Fruit fly (Drosophila melanogaster) whole organism, adult: ENCODE data around the gene CtsF.

Experiments used
- CG11617 ChIP-seq: fragments of 200-800 bp; sonication (Bioruptor generic); optimal IDR thresholded peaks from 2 replicates; lab custom pipeline; 2017; ENCODE audit warnings: mild to moderate bottlenecking, missing biosample characterization, missing genetic modification reagents, missing genetic modification characterization
- CG12768 ChIP-seq: fragments of 200-800 bp; sonication (Bioruptor generic); optimal IDR thresholded peaks from 2 replicates; lab custom pipeline; 2017; ENCODE audit warnings: missing biosample characterization, missing genetic modification characterization, mild to moderate bottlenecking, moderate library complexity, missing genetic modification reagents
- CG14711 ChIP-seq: fragments of 200-800 bp; sonication (Bioruptor generic); optimal IDR thresholded peaks from 2 replicates; lab custom pipeline; 2018; ENCODE audit warnings: missing biosample characterization, mild to moderate bottlenecking, missing genetic modification characterization, moderate library complexity
- CG1620 ChIP-seq: fragments of 200-800 bp; sonication (Bioruptor generic); optimal IDR thresholded peaks from 2 replicates; lab custom pipeline; 2016; ENCODE audit warnings: missing biosample characterization, missing genetic modification characterization
- CG33017 ChIP-seq: fragments of 200-800 bp; sonication (Bioruptor generic); optimal IDR thresholded peaks from 2 replicates; lab custom pipeline; 2018; ENCODE audit warnings: missing biosample characterization, mild to moderate bottlenecking, missing genetic modification characterization, moderate library complexity
- CG5204 ChIP-seq: fragments of 200-800 bp; sonication (Bioruptor generic); optimal IDR thresholded peaks from 2 replicates; lab custom pipeline; 2016; ENCODE audit warnings: missing biosample characterization, missing genetic modification characterization
- CG7045 ChIP-seq: fragments of 200-800 bp; sonication (Bioruptor generic); optimal IDR thresholded peaks from 2 replicates; lab custom pipeline; 2017; ENCODE audit warnings: missing biosample characterization, mild to moderate bottlenecking, missing genetic modification characterization
- CG7101 ChIP-seq: fragments of 200-800 bp; sonication (Bioruptor generic); optimal IDR thresholded peaks from 2 replicates; lab custom pipeline; 2018; ENCODE audit warnings: missing biosample characterization, mild to moderate bottlenecking, missing genetic modification characterization, moderate library complexity
- Clk ChIP-seq: fragments of 200-800 bp; sonication (Bioruptor generic); optimal IDR thresholded peaks from 2 replicates; lab custom pipeline; 2017; ENCODE audit warnings: missing biosample characterization, missing genetic modification characterization
- Crg-1 ChIP-seq: fragments of 200-800 bp; sonication (Bioruptor generic); optimal IDR thresholded peaks from 2 replicates; lab custom pipeline; 2016; ENCODE audit warnings: missing biosample characterization, missing genetic modification characterization
- Hr96 ChIP-seq: fragments of 200-800 bp; sonication (Bioruptor generic); optimal IDR thresholded peaks from 2 replicates; lab custom pipeline; 2016; ENCODE audit warnings: missing biosample characterization, missing genetic modification characterization
- Mnt ChIP-seq: fragments of 200-800 bp; sonication (Bioruptor generic); optimal IDR thresholded peaks from 2 replicates; lab custom pipeline; 2016; ENCODE audit warnings: missing biosample characterization, mild to moderate bottlenecking, missing genetic modification characterization
- bab1 ChIP-seq: fragments of 200-800 bp; sonication (Bioruptor generic); optimal IDR thresholded peaks from 3 replicates; lab custom pipeline; 2019; ENCODE audit warnings: missing biosample characterization, mild to moderate bottlenecking, missing genetic modification characterization, moderate library complexity
- cic ChIP-seq: fragments of 200-800 bp; sonication (Bioruptor generic); optimal IDR thresholded peaks from 2 replicates; lab custom pipeline; 2017; ENCODE audit warnings: missing biosample characterization, mild to moderate bottlenecking, missing genetic modification characterization, moderate library complexity
- cnc ChIP-seq, 2 experiments: fragments of >200 bp; optimal IDR thresholded peaks; 2 replicates each; lab custom pipeline; 2017
- kay ChIP-seq: fragments of 200-800 bp; sonication (Bioruptor generic); peaks from one replicate; lab custom pipeline; 2016; ENCODE audit warnings: missing biosample characterization, missing genetic modification characterization, borderline replicate concordance
- ovo ChIP-seq: fragments of 200-800 bp; sonication (Bioruptor generic); optimal IDR thresholded peaks from 2 replicates; lab custom pipeline; 2016; ENCODE audit warnings: missing biosample characterization, missing genetic modification characterization
- pad ChIP-seq: fragments of 200-800 bp; sonication (Bioruptor generic); optimal IDR thresholded peaks from 3 replicates; lab custom pipeline; 2017; ENCODE audit warnings: missing biosample characterization, missing genetic modification characterization, mild to moderate bottlenecking, moderate library complexity, missing genetic modification reagents
- tj ChIP-seq: fragments of 200-800 bp; sonication (Bioruptor generic); optimal IDR thresholded peaks from 3 replicates; lab custom pipeline; 2017; ENCODE audit warnings: missing biosample characterization, mild to moderate bottlenecking, missing genetic modification characterization, moderate library complexity
- toe ChIP-seq: fragments of 200-800 bp; sonication (Bioruptor generic); optimal IDR thresholded peaks from 2 replicates; lab custom pipeline; 2016; ENCODE audit warnings: missing biosample characterization, missing genetic modification characterization

CtsF gene

dm6 chr3R:5295090-5295489, 43.5 kb upstream of the CtsF start:
- TF ChIP-seq CG11617 (GFP tag; lab: Kevin White, UChicago) (no peak), cic (GFP tag; lab: Kevin White, UChicago) (peak; percentile 14), kay (GFP tag; lab: Kevin White, UChicago) (peak; percentile 81)

dm6 chr3R:5290738-5291137, 39.2 kb upstream of the CtsF start:
- TF ChIP-seq Clk (GFP tag; lab: Kevin White, UChicago) = no peak
- no peak for TF ChIP-seq CG1620 (GFP tag; lab: Kevin White, UChicago)
- no peak for TF ChIP-seq pad (GFP tag; lab: Kevin White, UChicago)
- TF ChIP-seq bab1 (GFP tag; lab: Kevin White, UChicago) = no peak
- no peak for TF ChIP-seq toe (GFP tag; lab: Kevin White, UChicago)
- TF ChIP-seq cnc (optimal IDR thresholded peaks at IDR 0.05; lab: Kevin White, UChicago) = no peak
- no peak for TF ChIP-seq tj
- no peak for TF ChIP-seq CG5204 (GFP tag; lab: Kevin White, UChicago)
- no peak for TF ChIP-seq CG7045
- TF ChIP-seq Hr96 = no peak
- no peak for TF ChIP-seq CG33017 (tag; lab: Kevin White, UChicago)
- no peak for TF ChIP-seq Mnt (GFP tag; lab: Kevin White, UChicago)
- TF ChIP-seq CG12768 (GFP tag; lab: Kevin White, UChicago) = no peak
- no peak for TF ChIP-seq Crg-1 (GFP tag; lab: Kevin White, UChicago)
- TF ChIP-seq kay (GFP tag; lab: Kevin White, UChicago) = no peak
- TF ChIP-seq ovo (GFP tag; lab: Kevin White, UChicago) = no peak
- TF ChIP-seq CG11617 (GFP tag; lab: Kevin White, UChicago) = no peak
- no peak for TF ChIP-seq cic (GFP tag; lab: Kevin White, UChicago)

- TF ChIP-seq CG7045 (no peak), Clk (GFP tag; lab: Kevin White, UChicago) (no peak), pad (GFP tag; lab: Kevin White, UChicago) (no peak), Crg-1 (GFP tag; lab: Kevin White, UChicago) (no peak), CG14711 (tag; lab: Kevin White, UChicago) (no peak), Mnt (GFP tag; lab: Kevin White, UChicago) (no peak), tj (no peak), CG11617 (GFP tag; lab: Kevin White, UChicago) (no peak), CG12768 (GFP tag; lab: Kevin White, UChicago) (no peak), ovo (GFP tag; lab: Kevin White, UChicago) (no peak), cic (GFP tag; lab: Kevin White, UChicago) (no peak)
Measured at dm6 chr3R:5287965-5288364, 36.4 kb upstream of the CtsF start.

- TF ChIP-seq cic (GFP tag; lab: Kevin White, UChicago) (peak; percentile 36), CG1620 (GFP tag; lab: Kevin White, UChicago) (no peak)
Measured at dm6 chr3R:5286918-5287636, 35.5 kb upstream of the CtsF start.

- no peak for TF ChIP-seq Mnt (GFP tag; lab: Kevin White, UChicago)
- no peak for TF ChIP-seq CG1620 (GFP tag; lab: Kevin White, UChicago)
- no peak for TF ChIP-seq bab1 (GFP tag; lab: Kevin White, UChicago)
- no peak for TF ChIP-seq CG11617 (GFP tag; lab: Kevin White, UChicago)
Measured at dm6 chr3R:5285937-5286336, 34.4 kb upstream of the CtsF start.

- TF ChIP-seq CG14711 (tag; lab: Kevin White, UChicago) = peak; percentile 59
- peak; percentile 76 for TF ChIP-seq kay (GFP tag; lab: Kevin White, UChicago)
- TF ChIP-seq CG11617 (GFP tag; lab: Kevin White, UChicago) = peak; percentile 86
- TF ChIP-seq Clk (GFP tag; lab: Kevin White, UChicago) = peak; percentile 70
- TF ChIP-seq ovo (GFP tag; lab: Kevin White, UChicago) = peak; percentile 43
- TF ChIP-seq pad (GFP tag; lab: Kevin White, UChicago) = peak; percentile 61
- TF ChIP-seq Crg-1 (GFP tag; lab: Kevin White, UChicago) = peak; percentile 56
- no peak for TF ChIP-seq cnc (optimal IDR thresholded peaks at IDR 0.05; lab: Kevin White, UChicago)
- TF ChIP-seq tj = peak; percentile 68
- peak; percentile 81 for TF ChIP-seq Hr96
- peak; percentile 83 for TF ChIP-seq CG33017 (tag; lab: Kevin White, UChicago)
- peak; percentile 75 for TF ChIP-seq CG7101 (tag; lab: Kevin White, UChicago)
- peak; percentile 45 for TF ChIP-seq CG1620 (GFP tag; lab: Kevin White, UChicago)
- TF ChIP-seq CG12768 (GFP tag; lab: Kevin White, UChicago) = peak; percentile 89
- TF ChIP-seq CG5204 (GFP tag; lab: Kevin White, UChicago) = peak; percentile 92
- TF ChIP-seq Mnt (GFP tag; lab: Kevin White, UChicago) = peak; percentile 63
- TF ChIP-seq bab1 (GFP tag; lab: Kevin White, UChicago) = peak; percentile 45
- peak; percentile 91 for TF ChIP-seq CG7045
- peak; percentile 52 for TF ChIP-seq cic (GFP tag; lab: Kevin White, UChicago)
- TF ChIP-seq toe (GFP tag; lab: Kevin White, UChicago) = peak; percentile 76
Measured at dm6 chr3R:5283360-5283963, 31.9 kb upstream of the CtsF start.
